Worm (Caenorhabditis elegans) whole organism, young adult: ENCODE results near the gene dhs-26.

Experiments used
- akir-1 ChIP-seq: fragments of 200-800 bp; sonication (Bioruptor generic); optimal IDR thresholded peaks from 2 replicates; lab custom pipeline; 2018; ENCODE audit warnings: mild to moderate bottlenecking, missing genetic modification characterization, moderate library complexity, missing compliant biosample characterization
- egl-44 ChIP-seq: fragments of 200-800 bp; sonication (Bioruptor generic); IDR thresholded peaks from 2 replicates; pipeline ENCODE4 v1.3.6; 2022; ENCODE audit warnings: missing genetic modification reagents, missing genetic modification characterization, missing compliant biosample characterization
- hrde-1 ChIP-seq: sonication (generic microtip); optimal IDR thresholded peaks from 2 replicates; lab custom pipeline; 2016; ENCODE audit warnings: missing genetic modification characterization, mild to moderate bottlenecking, missing compliant biosample characterization, moderate library complexity, missing genotype, missing genetic modification reagents, borderline replicate concordance
- somi-1 ChIP-seq: fragments of 200-800 bp; sonication (Bioruptor generic); optimal IDR thresholded peaks from 2 replicates; lab custom pipeline; 2018; ENCODE audit warnings: mild to moderate bottlenecking, missing genetic modification characterization, missing compliant biosample characterization
- zfh-2 ChIP-seq: fragments of 200-800 bp; sonication (Bioruptor generic); conservative IDR thresholded peaks from 2 replicates; pipeline ENCODE4 v1.3.6; 2022; ENCODE audit warnings: missing genetic modification reagents, missing genetic modification characterization, missing compliant biosample characterization
- ztf-18 ChIP-seq: sonication (generic microtip); optimal IDR thresholded peaks from 2 replicates; lab custom pipeline; 2016; ENCODE audit warnings: missing genotype, mild to moderate bottlenecking, missing genetic modification characterization, missing compliant biosample characterization
- ztf-22 ChIP-seq: fragments of 200-800 bp; sonication (Bioruptor generic); optimal IDR thresholded peaks from 2 replicates; lab custom pipeline; 2018; ENCODE audit warnings: mild to moderate bottlenecking, missing genetic modification characterization, moderate library complexity, missing compliant biosample characterization

DNA sequence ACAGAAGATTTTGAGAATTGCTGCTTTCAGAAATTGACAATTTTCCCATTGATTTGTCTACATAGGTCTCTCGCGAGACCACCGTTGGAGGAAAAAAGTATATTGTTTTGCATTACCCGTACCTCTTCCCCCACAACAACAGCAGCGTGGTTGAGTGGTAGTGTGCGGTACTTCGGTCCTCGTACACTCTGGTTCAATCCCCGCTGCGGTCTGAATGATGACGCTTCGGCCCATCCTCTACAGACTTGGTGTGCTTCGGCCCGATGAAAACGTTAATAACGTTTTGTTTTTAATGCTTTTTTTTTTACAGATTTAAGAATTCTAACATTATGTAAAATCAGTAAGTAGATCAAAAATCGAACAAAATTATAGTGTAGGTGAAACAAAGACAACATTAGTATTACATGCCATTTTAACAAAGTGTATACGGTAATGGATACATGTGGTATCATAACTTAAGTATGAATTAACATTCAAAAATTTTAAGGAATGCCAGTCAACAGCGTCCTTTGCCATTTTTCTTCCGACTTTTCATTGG lies 14.3 kb downstream of the dhs-26 start, which contains the start of gene ZK816.3:
- no peak for TF ChIP-seq hrde-1 (tag; lab: Kevin White, UChicago)
- 0 out of 2 replicates have a peak, but pooled peaks have one; percentile 41 for TF ChIP-seq egl-44 (GFP tag; lab: Robert Waterston, UW)
- no peak for TF ChIP-seq somi-1 (GFP tag; lab: Kevin White, UChicago)
- peak; percentile 45 for TF ChIP-seq akir-1 (GFP tag; lab: Kevin White, UChicago)
- no peak for TF ChIP-seq zfh-2
- TF ChIP-seq ztf-22 (GFP tag; lab: Kevin White, UChicago): no peak
- peak; percentile 50 for TF ChIP-seq ztf-18 (tag; lab: Kevin White, UChicago)
